Fruit fly (Drosophila melanogaster): ENCODE data around the gene RecQ4.

RecQ4 gene

dm6 chr3L:8153206-8153996 is 22.4 kb downstream of the RecQ4 start (continued):
- TF ChIP-seq Dref (GFP tag; IDR thresholded peaks at IDR 0.05) (no peak), tin (GFP tag; optimal IDR thresholded peaks at IDR 0.05) (peak; percentile 58), Antp (GFP tag; optimal IDR thresholded peaks at IDR 0.05) (peak; percentile 32), bab2 (GFP tag; optimal IDR thresholded peaks at IDR 0.05) (peak; percentile 54), CG8944 (GFP tag; optimal IDR thresholded peaks at IDR 0.05) (peak; percentile 42), Nf-YB (GFP tag; optimal IDR thresholded peaks at IDR 0.05) (no peak), CG2199 (GFP tag; IDR thresholded peaks at IDR 0.05) (0 out of 3 replicates have a peak, but pooled peaks have one; percentile 15), CG8924 (tag; optimal IDR thresholded peaks at IDR 0.05) (peak; percentile 38), tup (GFP tag; optimal IDR thresholded peaks at IDR 0.05) (no peak), ERR (GFP tag; optimal IDR thresholded peaks at IDR 0.05) (no peak), H15 (GFP tag; IDR thresholded peaks at IDR 0.05) (peak; percentile 53; the same call in 1 of the 3 replicates), ranshi (GFP tag; IDR thresholded peaks at IDR 0.05) (peak; percentile 46; the same call in 1 of the 2 replicates), lilli (GFP tag; optimal IDR thresholded peaks at IDR 0.05) (peak; percentile 8), CG4360 (GFP tag; IDR thresholded peaks at IDR 0.05) (peak; percentile 27; the same call in 1 of the 2 replicates), CG8765 (GFP tag; IDR thresholded peaks at IDR 0.05) (no peak), Nf-YA (GFP tag; IDR thresholded peaks at IDR 0.05) (no peak), H2.0 (GFP tag; IDR thresholded peaks at IDR 0.05) (peak; percentile 72; the same call in 1 of the 2 replicates), amos (GFP tag; IDR thresholded peaks at IDR 0.05; ENCODE audit: partially characterized antibody) (no peak), Bdp1 (GFP tag; optimal IDR thresholded peaks at IDR 0.05) (peak; percentile 9), CG2116 (GFP tag; optimal IDR thresholded peaks at IDR 0.05) (peak; percentile 5), slbo (GFP tag; IDR thresholded peaks at IDR 0.05) (peak; percentile 51), luna (GFP tag; optimal IDR thresholded peaks at IDR 0.05) (no peak), CG2129 (GFP tag; IDR thresholded peaks at IDR 0.05; ENCODE audit: partially characterized antibody) (no peak), bsh (GFP tag; optimal IDR thresholded peaks at IDR 0.05) (peak; percentile 65 to 69), HLH3B (GFP tag; IDR thresholded peaks at IDR 0.05) (peak; percentile 71), CG10274 (GFP tag; optimal IDR thresholded peaks at IDR 0.05) (peak; percentile 31), CG17359 (tag; optimal IDR thresholded peaks at IDR 0.05) (peak; percentile 82), onecut (GFP tag; IDR thresholded peaks at IDR 0.05) (peak; percentile 44; the same call in 1 of the 2 replicates), Ssrp (tag; optimal IDR thresholded peaks at IDR 0.05) (peak; percentile 56), Oli (tag; optimal IDR thresholded peaks at IDR 0.05) (peak; percentile 76), esg (GFP tag; conservative IDR thresholded peaks at IDR 0.05) (peak; percentile 54; the same call in 1 of the 2 replicates), twi (tag; optimal IDR thresholded peaks at IDR 0.05) (no peak), CG3995 (GFP tag; optimal IDR thresholded peaks at IDR 0.05) (no peak), CG9817 (tag; optimal IDR thresholded peaks at IDR 0.05) (peak; percentile 20), D19A (tag; optimal IDR thresholded peaks at IDR 0.05) (peak; percentile 61), crp (GFP tag; optimal IDR thresholded peaks at IDR 0.05) (peak in 1 of 2 experiments; percentile 3), lmd (GFP tag; IDR thresholded peaks at IDR 0.05) (peak; percentile 59), ttk (GFP tag; IDR thresholded peaks at IDR 0.05) (peak; percentile 66; the same call in 1 of the 2 replicates), sob (GFP tag; IDR thresholded peaks at IDR 0.05) (peak; percentile 46; the same call in 1 of the 2 replicates), CG11723 (GFP tag; optimal IDR thresholded peaks at IDR 0.05) (peak; percentile 47), peb (GFP tag; IDR thresholded peaks at IDR 0.05) (no peak; the same call in 1 of the 2 replicates), CG13296 (GFP tag; optimal IDR thresholded peaks at IDR 0.05) (peak; percentile 10), CG33213 (GFP tag; optimal IDR thresholded peaks at IDR 0.05) (peak; percentile 41), ken (GFP tag; IDR thresholded peaks at IDR 0.05) (peak; percentile 67), chif (GFP tag; optimal IDR thresholded peaks at IDR 0.05) (peak in 1 of 2 experiments; percentile 50), Asciz (GFP tag; optimal IDR thresholded peaks at IDR 0.05) (peak; percentile 65), Ada2b (GFP tag; IDR thresholded peaks at IDR 0.05) (peak; percentile 50), Optix (GFP tag; IDR thresholded peaks at IDR 0.05) (peak; percentile 60; the same call in 2 of the 3 replicates)
